Worm (Caenorhabditis elegans) whole organism, late embryonic: Measurements from ENCODE around the gene F28C6.10.

Experiments used
- F13H6.1 ChIP-seq: sonication (generic microtip); optimal IDR thresholded peaks from 2 replicates; lab custom pipeline; 2016; ENCODE audit warnings: missing genetic modification characterization, missing compliant biosample characterization
- K02D7.2 ChIP-seq: sonication (generic microtip); optimal IDR thresholded peaks from 2 replicates; lab custom pipeline; 2017; ENCODE audit warnings: mild to moderate bottlenecking, missing genetic modification characterization, missing compliant biosample characterization
- K09A11.1 ChIP-seq: sonication (generic microtip); optimal IDR thresholded peaks from 2 replicates; lab custom pipeline; 2017; ENCODE audit warnings: antibody characterized with exemption, mild to moderate bottlenecking, missing genetic modification characterization, missing compliant biosample characterization; ENCODE audit not compliant: insufficient read depth
- T23F11.4 ChIP-seq: fragments of 200-800 bp; sonication (Bioruptor generic); optimal IDR thresholded peaks from 2 replicates; lab custom pipeline; 2018; ENCODE audit warnings: mild to moderate bottlenecking, missing genetic modification characterization, missing compliant biosample characterization
- Y22D7AL.16 ChIP-seq: sonication (generic microtip); optimal IDR thresholded peaks from 2 replicates; lab custom pipeline; 2016; ENCODE audit warnings: missing genetic modification characterization, missing compliant biosample characterization
- ahr-1 ChIP-seq: sonication (generic microtip); optimal IDR thresholded peaks from 2 replicates; lab custom pipeline; 2016; ENCODE audit warnings: missing genetic modification characterization, missing compliant biosample characterization
- ama-1 ChIP-seq: fragments of 150-350 bp; optimal IDR thresholded peaks from 2 replicates; lab custom pipeline; 2014
- ceh-18 ChIP-seq: sonication (generic microtip); optimal IDR thresholded peaks from 2 replicates; lab custom pipeline; 2016; ENCODE audit warnings: missing genetic modification characterization, missing compliant biosample characterization
- ceh-19 ChIP-seq: fragments of 200-800 bp; sonication (Bioruptor generic); optimal IDR thresholded peaks from 2 replicates; lab custom pipeline; 2018; ENCODE audit warnings: mild to moderate bottlenecking, missing genetic modification characterization, missing compliant biosample characterization
- ceh-2 ChIP-seq: sonication (generic microtip); optimal IDR thresholded peaks from 2 replicates; lab custom pipeline; 2016; ENCODE audit warnings: missing genotype, missing genetic modification characterization, missing compliant biosample characterization
- ceh-22 ChIP-seq: sonication (generic microtip); optimal IDR thresholded peaks from 2 replicates; lab custom pipeline; 2017; ENCODE audit warnings: missing biosample characterization, missing genetic modification characterization
- ceh-34 ChIP-seq: sonication (generic microtip); optimal IDR thresholded peaks from 2 replicates; lab custom pipeline; 2016; ENCODE audit warnings: mild to moderate bottlenecking, missing genetic modification characterization, missing compliant biosample characterization
- ceh-48 ChIP-seq: sonication (generic microtip); optimal IDR thresholded peaks from 2 replicates; lab custom pipeline; 2016; ENCODE audit warnings: missing genetic modification characterization, inconsistent platforms, missing compliant biosample characterization
- elt-4 ChIP-seq: sonication (generic microtip); optimal IDR thresholded peaks from 2 replicates; lab custom pipeline; 2016; ENCODE audit warnings: missing genetic modification characterization, missing compliant biosample characterization
- ets-4 ChIP-seq: sonication (generic microtip); optimal IDR thresholded peaks from 2 replicates; lab custom pipeline; 2016; ENCODE audit warnings: missing genetic modification characterization, missing compliant biosample characterization
- eyg-1 ChIP-seq: sonication (generic microtip); optimal IDR thresholded peaks from 2 replicates; lab custom pipeline; 2016; ENCODE audit warnings: missing genotype, missing genetic modification characterization, missing compliant biosample characterization
- fkh-10 ChIP-seq: fragments of 150-350 bp; optimal IDR thresholded peaks from 2 replicates; lab custom pipeline; 2014; ENCODE audit warnings: missing biosample characterization, missing genetic modification reagents, missing genetic modification characterization
- fkh-6 ChIP-seq: sonication (generic microtip); optimal IDR thresholded peaks from 2 replicates; lab custom pipeline; 2016; ENCODE audit warnings: missing genetic modification characterization, missing compliant biosample characterization
- gmeb-2 ChIP-seq: sonication (generic microtip); optimal IDR thresholded peaks from 2 replicates; lab custom pipeline; 2016; ENCODE audit warnings: missing genetic modification characterization, inconsistent platforms, missing compliant biosample characterization
- hlh-30 ChIP-seq: sonication (generic microtip); optimal IDR thresholded peaks from 2 replicates; lab custom pipeline; 2017; ENCODE audit warnings: antibody characterized with exemption, missing genetic modification characterization, missing compliant biosample characterization; ENCODE audit not compliant: insufficient read depth
- hlh-6 ChIP-seq: sonication (generic microtip); optimal IDR thresholded peaks from 2 replicates; lab custom pipeline; 2016; ENCODE audit warnings: missing genotype, missing genetic modification characterization, missing compliant biosample characterization
- hlh-8 ChIP-seq: sonication (generic microtip); optimal IDR thresholded peaks from 2 replicates; lab custom pipeline; 2016; ENCODE audit warnings: missing genotype, missing genetic modification characterization, missing compliant biosample characterization
- mec-3 ChIP-seq: sonication (generic microtip); optimal IDR thresholded peaks from 2 replicates; lab custom pipeline; 2016; ENCODE audit warnings: borderline replicate concordance, missing genetic modification characterization, missing compliant biosample characterization
- nhr-11 ChIP-seq: fragments of 150-350 bp; optimal IDR thresholded peaks from 2 replicates; lab custom pipeline; 2014; ENCODE audit warnings: missing biosample characterization, missing genetic modification characterization
- nhr-232 ChIP-seq: sonication (generic microtip); optimal IDR thresholded peaks from 2 replicates; lab custom pipeline; 2016; ENCODE audit warnings: missing genetic modification characterization, missing compliant biosample characterization
- npax-4 ChIP-seq: sonication (generic microtip); optimal IDR thresholded peaks from 2 replicates; lab custom pipeline; 2016; ENCODE audit warnings: missing genetic modification characterization, missing compliant biosample characterization
- pat-9 ChIP-seq: fragments of 200-800 bp; sonication (Bioruptor generic); optimal IDR thresholded peaks from 2 replicates; lab custom pipeline; 2018; ENCODE audit warnings: mild to moderate bottlenecking, missing genetic modification characterization, moderate library complexity, missing compliant biosample characterization
- pha-2 ChIP-seq: sonication (generic microtip); optimal IDR thresholded peaks from 2 replicates; lab custom pipeline; 2017; ENCODE audit warnings: mild to moderate bottlenecking, missing genetic modification characterization, missing compliant biosample characterization
- pha-4 ChIP-seq: fragments of 150-350 bp; optimal IDR thresholded peaks from 2 replicates; lab custom pipeline; 2018; ENCODE audit warnings: missing biosample characterization, missing genetic modification reagents, missing genetic modification characterization
- ref-2 ChIP-seq: sonication (generic microtip); optimal IDR thresholded peaks from 2 replicates; lab custom pipeline; 2016; ENCODE audit warnings: missing genetic modification characterization, missing compliant biosample characterization
- sox-2 ChIP-seq: fragments of 200-800 bp; sonication (Bioruptor generic); IDR thresholded peaks from 2 replicates; pipeline ENCODE4 v1.3.6; 2022; ENCODE audit warnings: missing genetic modification reagents, missing genetic modification characterization, missing compliant biosample characterization
- syd-9 ChIP-seq: sonication (generic microtip); optimal IDR thresholded peaks from 2 replicates; lab custom pipeline; 2016; ENCODE audit warnings: mild to moderate bottlenecking, missing genetic modification characterization, moderate library complexity, missing compliant biosample characterization
- tbx-2 ChIP-seq: sonication (generic microtip); optimal IDR thresholded peaks from 2 replicates; lab custom pipeline; 2016; ENCODE audit warnings: missing genetic modification characterization, missing compliant biosample characterization
- unc-42 ChIP-seq: sonication (generic microtip); optimal IDR thresholded peaks from 2 replicates; lab custom pipeline; 2016; ENCODE audit warnings: missing genotype, missing genetic modification characterization, missing compliant biosample characterization
- unc-55 ChIP-seq: sonication (generic microtip); optimal IDR thresholded peaks from 2 replicates; lab custom pipeline; 2017; ENCODE audit warnings: missing biosample characterization, missing genetic modification reagents, missing genetic modification characterization
- unc-86 ChIP-seq: sonication (generic microtip); optimal IDR thresholded peaks from 2 replicates; lab custom pipeline; 2016; ENCODE audit warnings: missing genetic modification characterization, missing compliant biosample characterization
- ztf-16 ChIP-seq: sonication (generic microtip); optimal IDR thresholded peaks from 2 replicates; lab custom pipeline; 2017; ENCODE audit warnings: missing genetic modification characterization, missing compliant biosample characterization

F28C6.10 gene

DNA sequence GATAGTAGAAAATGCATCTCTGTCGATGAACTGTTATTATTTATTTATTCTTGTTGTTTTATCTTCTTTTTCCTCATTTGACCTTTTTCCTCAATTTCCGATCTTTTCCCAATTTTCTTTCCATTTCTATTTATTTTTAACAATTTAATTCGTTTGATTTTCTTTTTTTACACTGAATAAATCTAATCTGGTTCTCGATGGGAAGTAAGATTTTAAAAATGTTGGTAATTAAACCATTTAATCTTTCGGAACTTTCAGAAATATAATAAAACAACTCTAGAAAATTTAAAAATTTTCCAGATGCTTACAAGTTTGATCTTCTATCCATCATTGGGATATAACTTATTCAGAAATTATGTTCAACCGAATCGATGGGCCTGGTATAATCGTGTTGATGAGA lies 1.2 kb upstream of the F28C6.10 start, which contains the start of gene F28C6.8:
TSS of gene F28C6.8 (plus strand) at position 301 of the 400 bp plus-strand sequence.
- TF ChIP-seq pat-9 (tag; lab: Kevin White, UChicago), result no peak
- no peak for TF ChIP-seq F13H6.1
- no peak for TF ChIP-seq nhr-232 (tag; lab: Kevin White, UChicago)

DNA sequence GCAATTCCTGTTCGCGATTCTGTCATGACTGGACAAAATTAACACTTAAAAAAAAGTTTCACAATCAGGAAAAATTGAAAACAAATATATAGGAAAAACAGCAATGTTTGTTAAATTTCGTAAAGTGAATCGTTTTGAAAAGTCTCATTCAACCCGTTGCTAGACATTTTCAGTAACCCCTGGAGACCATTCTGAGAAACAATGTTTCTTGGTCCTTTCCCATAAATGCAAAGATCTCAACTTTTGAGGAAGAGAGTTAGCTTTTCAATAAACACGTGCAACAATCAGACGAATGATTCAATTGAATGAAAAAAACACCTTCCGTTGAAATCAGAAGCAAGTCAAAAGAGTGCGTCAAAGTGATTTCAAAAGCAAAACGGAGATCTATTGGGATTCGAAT lies 2.3 kb downstream of the F28C6.10 start, which contains the start of gene F28C6.9:
TSS of gene F28C6.9 (minus strand) at position 101 of the 400 bp plus-strand sequence.
- TF ChIP-seq nhr-11 (tag; lab: Kevin White, UChicago) (no peak), hlh-8 (tag; lab: Kevin White, UChicago) (no peak), Y22D7AL.16 (tag; lab: Kevin White, UChicago) (no peak), K09A11.1 (tag; lab: Kevin White, UChicago) (no peak), unc-55 (GFP tag; lab: Kevin White, UChicago) (no peak), fkh-6 (tag; lab: Kevin White, UChicago) (no peak), ceh-22 (tag; lab: Kevin White, UChicago) (no peak), ceh-48 (tag; lab: Kevin White, UChicago) (no peak), ceh-19 (no peak), ref-2 (tag; lab: Kevin White, UChicago) (no peak), syd-9 (no peak), T23F11.4 (no peak), ceh-18 (no peak), ets-4 (tag; lab: Kevin White, UChicago) (no peak), hlh-6 (tag; lab: Kevin White, UChicago) (no peak), elt-4 (tag; lab: Kevin White, UChicago) (no peak), tbx-2 (tag; lab: Kevin White, UChicago) (no peak)
- TF ChIP-seq, all 69 proteins: peak for 0

DNA sequence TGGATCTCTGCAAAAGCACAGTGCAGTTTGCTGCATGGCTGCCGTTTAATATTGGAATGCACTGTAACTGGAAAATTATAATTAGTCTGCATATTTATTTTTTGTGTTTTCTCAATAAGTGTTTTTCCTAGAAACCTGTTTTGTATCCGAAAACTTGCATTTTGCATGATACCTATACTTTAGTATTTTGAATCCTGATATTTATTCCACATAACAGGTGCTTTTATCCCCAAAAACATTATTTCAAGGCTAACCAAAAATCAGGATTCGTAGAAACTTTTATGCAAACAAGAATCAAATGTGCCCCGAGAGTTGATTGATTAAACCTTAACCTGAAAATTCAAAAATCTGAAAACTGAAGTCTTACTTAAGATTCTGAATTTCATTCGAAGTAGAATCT lies 2.8 kb downstream of the F28C6.10 start:
- TF ChIP-seq fkh-6 (tag; lab: Kevin White, UChicago), result no peak
- TF ChIP-seq, all 69 proteins: peak for 0

DNA sequence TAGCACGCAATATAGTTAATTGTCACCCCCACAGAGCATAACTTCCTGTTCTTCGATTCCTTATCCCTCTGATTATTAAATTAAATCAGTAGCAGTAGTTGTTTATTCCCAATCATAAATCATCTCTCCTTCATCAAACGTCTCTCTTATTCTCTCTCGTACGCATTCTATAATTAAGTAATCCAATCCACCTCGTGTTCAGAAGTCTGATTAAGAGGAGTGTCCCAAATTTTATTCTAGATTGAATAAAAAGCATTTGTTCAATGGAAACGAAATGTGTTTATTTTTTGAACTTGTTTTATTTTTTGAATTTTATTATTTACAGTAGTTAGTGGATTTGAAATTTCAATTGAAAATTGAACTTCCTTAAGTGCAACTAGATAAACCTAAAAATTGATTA lies 3.6 kb downstream of the F28C6.10 start:
- TF ChIP-seq unc-42 (tag; lab: Kevin White, UChicago) (peak; percentile 53), npax-4 (tag; lab: Kevin White, UChicago) (no peak)

DNA sequence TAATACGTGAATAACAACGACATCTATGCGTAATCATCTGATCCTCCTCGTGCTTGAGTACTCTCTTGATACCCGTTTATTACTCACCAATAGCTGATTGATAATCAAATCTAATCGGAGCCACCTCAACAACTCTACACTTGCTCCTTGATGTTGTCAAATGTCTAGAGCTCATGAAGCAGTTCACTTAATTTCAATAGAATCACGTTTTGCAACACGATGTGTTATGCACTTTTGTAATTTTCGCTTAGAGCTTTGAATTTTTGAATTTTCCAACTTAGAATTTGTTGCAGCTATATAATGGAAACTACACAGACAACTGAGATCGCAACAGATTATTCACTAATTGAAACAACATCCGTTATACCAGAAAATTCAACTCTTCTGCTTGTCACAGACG lies 4.7 kb downstream of the F28C6.10 start, which contains the start of gene T22C8.1:
TSS of gene T22C8.1 (plus strand) at position 301 of the 400 bp plus-strand sequence.
- TF ChIP-seq fkh-10 (no peak), ahr-1 (tag; lab: Kevin White, UChicago) (no peak), eyg-1 (tag; lab: Kevin White, UChicago) (no peak), F13H6.1 (no peak), pha-2 (no peak), gmeb-2 (no peak), pat-9 (tag; lab: Kevin White, UChicago) (no peak), unc-86 (tag; lab: Kevin White, UChicago) (no peak), ceh-2 (tag; lab: Kevin White, UChicago) (no peak), ama-1 (lab: Kevin White, UChicago) (no peak)

DNA sequence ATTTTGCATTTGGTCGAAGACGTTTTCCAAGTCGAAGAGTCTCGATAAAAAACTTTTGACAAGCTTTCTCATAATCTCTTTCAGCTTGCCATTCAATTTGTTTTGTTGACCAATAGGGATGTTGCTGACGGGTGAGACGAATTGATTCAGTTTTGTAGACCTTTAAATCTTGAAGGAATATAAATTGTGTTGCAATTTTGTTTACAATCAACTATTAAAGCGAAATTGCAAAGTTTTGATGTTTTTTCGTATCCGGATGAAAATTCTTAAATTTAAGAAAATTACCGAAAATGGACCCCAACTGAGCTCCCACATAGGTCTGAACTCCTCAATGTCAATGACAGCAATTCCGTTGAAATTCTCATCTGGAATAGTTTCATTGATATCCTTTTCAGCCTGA lies 8.4 kb downstream of the F28C6.10 start:
- no peak for TF ChIP-seq pha-4 (tag; lab: Kevin White, UChicago)
- no peak for TF ChIP-seq ceh-34
- no peak for TF ChIP-seq fkh-10
- no peak for TF ChIP-seq unc-86 (tag; lab: Kevin White, UChicago)
- TF ChIP-seq ztf-16 (tag; lab: Kevin White, UChicago), result no peak
- TF ChIP-seq npax-4 (tag; lab: Kevin White, UChicago), result no peak
- TF ChIP-seq K09A11.1 (tag; lab: Kevin White, UChicago), result no peak
- TF ChIP-seq hlh-30 (tag; lab: Kevin White, UChicago), result no peak
- TF ChIP-seq mec-3 (tag; lab: Kevin White, UChicago), result no peak
- TF ChIP-seq sox-2 (GFP tag; lab: Robert Waterston, UW), result no peak
- TF ChIP-seq K02D7.2 (tag; lab: Kevin White, UChicago), result no peak
- TF ChIP-seq unc-42 (tag; lab: Kevin White, UChicago), result no peak
